Worm (Caenorhabditis elegans) whole organism, L1 larva: ENCODE results near the gene Y41C4A.18.

Source experiments
- C04F5.9 ChIP-seq: sonication (generic microtip); optimal IDR thresholded peaks from 2 replicates; lab custom pipeline; 2016; ENCODE audit warnings: missing genetic modification characterization, missing compliant biosample characterization
- ces-1 ChIP-seq: fragments of 150-350 bp; optimal IDR thresholded peaks from 2 replicates; lab custom pipeline; 2014; ENCODE audit warnings: missing biosample characterization, missing genetic modification reagents, missing genetic modification characterization
- fos-1 ChIP-seq: fragments of 150-350 bp; optimal IDR thresholded peaks from 2 replicates; lab custom pipeline; 2014; ENCODE audit warnings: missing biosample characterization, missing genetic modification characterization
- lin-13 ChIP-seq: fragments of 150-350 bp; optimal IDR thresholded peaks from 2 replicates; lab custom pipeline; 2014; ENCODE audit warnings: missing biosample characterization, missing genetic modification reagents, missing genetic modification characterization
- lir-3 ChIP-seq: sonication (generic microtip); optimal IDR thresholded peaks from 2 replicates; lab custom pipeline; 2016; ENCODE audit warnings: mild to moderate bottlenecking, missing genetic modification characterization, moderate library complexity, missing compliant biosample characterization; ENCODE audit not compliant: poor library complexity
- nhr-76 ChIP-seq: sonication (generic microtip); optimal IDR thresholded peaks from 2 replicates; lab custom pipeline; 2017; ENCODE audit warnings: missing biosample characterization, missing genetic modification characterization
- nhr-77 ChIP-seq: fragments of 150-350 bp; optimal IDR thresholded peaks from 2 replicates; lab custom pipeline; 2014; ENCODE audit warnings: missing biosample characterization, missing genetic modification characterization
- unc-62 ChIP-seq: fragments of 150-350 bp; optimal IDR thresholded peaks from 2 replicates; lab custom pipeline; 2014; ENCODE audit warnings: missing biosample characterization, missing genetic modification reagents, missing genetic modification characterization
- zag-1 ChIP-seq: fragments of 150-350 bp; optimal IDR thresholded peaks from 2 replicates; lab custom pipeline; 2014; ENCODE audit warnings: missing biosample characterization, missing genetic modification characterization

ce11 chrIII:11692380-11692779 lies 38.0 kb upstream of the Y41C4A.18 start:
- no peak for TF ChIP-seq fos-1
- TF ChIP-seq nhr-76 (tag; lab: Kevin White, UChicago), result no peak
- no peak for TF ChIP-seq lin-13 (GFP tag; lab: Kevin White, UChicago)
- no peak for TF ChIP-seq lir-3
- no peak for TF ChIP-seq ces-1 (GFP tag; lab: Kevin White, UChicago)
- no peak for TF ChIP-seq unc-62 (GFP tag; lab: Kevin White, UChicago)
- TF ChIP-seq nhr-77 (tag; lab: Kevin White, UChicago), result no peak
- TF ChIP-seq zag-1 (tag; lab: Kevin White, UChicago), result no peak
- no peak for TF ChIP-seq C04F5.9 (tag; lab: Kevin White, UChicago)
